Worm (Caenorhabditis elegans) whole organism, late embryonic: Measurements from ENCODE around the gene twk-13.

Experiments used
- C08G9.2 ChIP-seq: sonication (generic microtip); optimal IDR thresholded peaks from 2 replicates; lab custom pipeline; 2016; ENCODE audit warnings: mild to moderate bottlenecking, missing genetic modification characterization, moderate library complexity, missing compliant biosample characterization
- F13H6.1 ChIP-seq: sonication (generic microtip); optimal IDR thresholded peaks from 2 replicates; lab custom pipeline; 2016; ENCODE audit warnings: missing genetic modification characterization, missing compliant biosample characterization
- K02D7.2 ChIP-seq: sonication (generic microtip); optimal IDR thresholded peaks from 2 replicates; lab custom pipeline; 2017; ENCODE audit warnings: mild to moderate bottlenecking, missing genetic modification characterization, missing compliant biosample characterization
- K09A11.1 ChIP-seq: sonication (generic microtip); optimal IDR thresholded peaks from 2 replicates; lab custom pipeline; 2017; ENCODE audit warnings: antibody characterized with exemption, mild to moderate bottlenecking, missing genetic modification characterization, missing compliant biosample characterization; ENCODE audit not compliant: insufficient read depth
- Y22D7AL.16 ChIP-seq: sonication (generic microtip); optimal IDR thresholded peaks from 2 replicates; lab custom pipeline; 2016; ENCODE audit warnings: missing genetic modification characterization, missing compliant biosample characterization
- ahr-1 ChIP-seq: sonication (generic microtip); optimal IDR thresholded peaks from 2 replicates; lab custom pipeline; 2016; ENCODE audit warnings: missing genetic modification characterization, missing compliant biosample characterization
- ceh-19 ChIP-seq: fragments of 200-800 bp; sonication (Bioruptor generic); optimal IDR thresholded peaks from 2 replicates; lab custom pipeline; 2018; ENCODE audit warnings: mild to moderate bottlenecking, missing genetic modification characterization, missing compliant biosample characterization
- ceh-2 ChIP-seq: sonication (generic microtip); optimal IDR thresholded peaks from 2 replicates; lab custom pipeline; 2016; ENCODE audit warnings: missing genotype, missing genetic modification characterization, missing compliant biosample characterization
- ceh-22 ChIP-seq: sonication (generic microtip); optimal IDR thresholded peaks from 2 replicates; lab custom pipeline; 2017; ENCODE audit warnings: missing biosample characterization, missing genetic modification characterization
- ceh-30 ChIP-seq: fragments of 150-350 bp; optimal IDR thresholded peaks from 2 replicates; lab custom pipeline; 2014; ENCODE audit warnings: missing biosample characterization, missing genetic modification characterization
- ceh-48 ChIP-seq: sonication (generic microtip); optimal IDR thresholded peaks from 2 replicates; lab custom pipeline; 2016; ENCODE audit warnings: missing genetic modification characterization, inconsistent platforms, missing compliant biosample characterization
- che-1 ChIP-seq: sonication (generic microtip); optimal IDR thresholded peaks from 2 replicates; lab custom pipeline; 2016; ENCODE audit warnings: mild to moderate bottlenecking, missing genetic modification characterization, missing compliant biosample characterization
- dmd-4 ChIP-seq: sonication (generic microtip); optimal IDR thresholded peaks from 2 replicates; lab custom pipeline; 2016; ENCODE audit warnings: borderline replicate concordance, missing genetic modification characterization, missing compliant biosample characterization
- dve-1 ChIP-seq: sonication (generic microtip); optimal IDR thresholded peaks from 2 replicates; lab custom pipeline; 2017; ENCODE audit warnings: antibody characterized with exemption, mild to moderate bottlenecking, missing genetic modification characterization, missing compliant biosample characterization
- ets-4 ChIP-seq: sonication (generic microtip); optimal IDR thresholded peaks from 2 replicates; lab custom pipeline; 2016; ENCODE audit warnings: missing genetic modification characterization, missing compliant biosample characterization
- eyg-1 ChIP-seq: sonication (generic microtip); optimal IDR thresholded peaks from 2 replicates; lab custom pipeline; 2016; ENCODE audit warnings: missing genotype, missing genetic modification characterization, missing compliant biosample characterization
- fkh-10 ChIP-seq: fragments of 150-350 bp; optimal IDR thresholded peaks from 2 replicates; lab custom pipeline; 2014; ENCODE audit warnings: missing biosample characterization, missing genetic modification reagents, missing genetic modification characterization
- gmeb-2 ChIP-seq: sonication (generic microtip); optimal IDR thresholded peaks from 2 replicates; lab custom pipeline; 2016; ENCODE audit warnings: missing genetic modification characterization, inconsistent platforms, missing compliant biosample characterization
- hlh-13 ChIP-seq: fragments of 200-800 bp; sonication (Bioruptor generic); optimal IDR thresholded peaks from 2 replicates; lab custom pipeline; 2018; ENCODE audit warnings: mild to moderate bottlenecking, missing genetic modification characterization, missing compliant biosample characterization
- hlh-15 ChIP-seq: sonication (generic microtip); optimal IDR thresholded peaks from 2 replicates; lab custom pipeline; 2016; ENCODE audit warnings: missing genetic modification characterization, missing compliant biosample characterization
- hlh-6 ChIP-seq: sonication (generic microtip); optimal IDR thresholded peaks from 2 replicates; lab custom pipeline; 2016; ENCODE audit warnings: missing genotype, missing genetic modification characterization, missing compliant biosample characterization
- hlh-8 ChIP-seq: sonication (generic microtip); optimal IDR thresholded peaks from 2 replicates; lab custom pipeline; 2016; ENCODE audit warnings: missing genotype, missing genetic modification characterization, missing compliant biosample characterization
- lim-6 ChIP-seq: sonication (generic microtip); optimal IDR thresholded peaks from 2 replicates; lab custom pipeline; 2016; ENCODE audit warnings: missing genetic modification characterization, missing compliant biosample characterization
- nhr-11 ChIP-seq: fragments of 150-350 bp; optimal IDR thresholded peaks from 2 replicates; lab custom pipeline; 2014; ENCODE audit warnings: missing biosample characterization, missing genetic modification characterization
- odd-2 ChIP-seq: sonication (generic microtip); optimal IDR thresholded peaks from 2 replicates; lab custom pipeline; 2017; ENCODE audit warnings: antibody characterized with exemption, mild to moderate bottlenecking, missing genetic modification characterization, missing compliant biosample characterization
- pag-3 ChIP-seq: sonication (generic microtip); optimal IDR thresholded peaks from 2 replicates; lab custom pipeline; 2016; ENCODE audit warnings: missing compliant biosample characterization, missing genetic modification characterization, borderline replicate concordance
- pha-4 ChIP-seq: fragments of 150-350 bp; optimal IDR thresholded peaks from 2 replicates; lab custom pipeline; 2018; ENCODE audit warnings: missing biosample characterization, missing genetic modification reagents, missing genetic modification characterization
- pqm-1 ChIP-seq: sonication (generic microtip); optimal IDR thresholded peaks from 2 replicates; lab custom pipeline; 2016; ENCODE audit warnings: missing genetic modification characterization, missing compliant biosample characterization
- pros-1 ChIP-seq: fragments of 150-350 bp; optimal IDR thresholded peaks from 2 replicates; lab custom pipeline; 2014; ENCODE audit warnings: missing biosample characterization, missing genetic modification reagents, missing genetic modification characterization
- ref-2 ChIP-seq: sonication (generic microtip); optimal IDR thresholded peaks from 2 replicates; lab custom pipeline; 2016; ENCODE audit warnings: missing genetic modification characterization, missing compliant biosample characterization
- sox-2 ChIP-seq: fragments of 200-800 bp; sonication (Bioruptor generic); IDR thresholded peaks from 2 replicates; pipeline ENCODE4 v1.3.6; 2022; ENCODE audit warnings: missing genetic modification reagents, missing genetic modification characterization, missing compliant biosample characterization
- tbx-2 ChIP-seq: sonication (generic microtip); optimal IDR thresholded peaks from 2 replicates; lab custom pipeline; 2016; ENCODE audit warnings: missing genetic modification characterization, missing compliant biosample characterization
- unc-3 ChIP-seq, 2 experiments: fragments of 200-800 bp in 1 of 2; sonication (Bioruptor generic) in 1 of 2; sonication (generic microtip) in 1 of 2; conservative IDR thresholded peaks in 1 of 2; optimal IDR thresholded peaks in 1 of 2; 2 replicates each; pipeline versions ENCODE4 v1.3.6 to Lab custom; 2016 to 2022; ENCODE audit warnings: missing compliant biosample characterization in 2 of 2, missing genetic modification characterization in 2 of 2, missing genetic modification reagents in 1 of 2
- unc-42 ChIP-seq: sonication (generic microtip); optimal IDR thresholded peaks from 2 replicates; lab custom pipeline; 2016; ENCODE audit warnings: missing genotype, missing genetic modification characterization, missing compliant biosample characterization
- zip-5 ChIP-seq: sonication (generic microtip); optimal IDR thresholded peaks from 2 replicates; lab custom pipeline; 2016; ENCODE audit warnings: missing genetic modification characterization, missing compliant biosample characterization
- ztf-16 ChIP-seq: sonication (generic microtip); optimal IDR thresholded peaks from 2 replicates; lab custom pipeline; 2017; ENCODE audit warnings: missing genetic modification characterization, missing compliant biosample characterization

The twk-13 gene

DNA sequence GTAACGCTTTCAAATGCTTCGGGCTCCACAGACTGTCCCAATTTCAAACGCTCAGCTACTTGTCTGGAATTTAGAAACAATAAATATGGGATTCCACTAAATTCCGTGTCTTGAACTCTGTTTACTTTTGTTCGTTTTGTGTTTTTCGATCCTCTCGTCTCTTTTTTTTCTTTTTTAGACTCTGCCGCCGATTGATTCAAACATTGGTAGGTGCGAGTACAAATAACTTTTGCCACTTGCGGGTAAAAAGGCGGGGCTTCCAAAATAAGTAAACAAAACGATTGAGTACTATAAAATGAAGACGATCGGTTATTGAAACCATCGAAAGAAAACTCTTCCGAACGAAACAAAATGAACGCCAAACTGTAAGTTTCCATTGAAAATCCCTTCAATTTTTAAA lies 27.3 kb upstream of the twk-13 start, which contains the start of gene fipr-2:
Gene fipr-2 (plus strand): TSS at position 245 of the 400 bp plus-strand sequence.
- no peak for TF ChIP-seq hlh-8 (tag; lab: Kevin White, UChicago)
- TF ChIP-seq ceh-19 (GFP tag; lab: Kevin White, UChicago): no peak
- TF ChIP-seq pqm-1 (tag; lab: Kevin White, UChicago): no peak
- no peak for TF ChIP-seq unc-42 (tag; lab: Kevin White, UChicago)
- no peak for TF ChIP-seq tbx-2 (tag; lab: Kevin White, UChicago)
- TF ChIP-seq ceh-22 (tag; lab: Kevin White, UChicago): no peak
- no peak for TF ChIP-seq eyg-1 (tag; lab: Kevin White, UChicago)
- no peak for TF ChIP-seq che-1 (tag; lab: Kevin White, UChicago)
- TF ChIP-seq hlh-13 (GFP tag; lab: Kevin White, UChicago): no peak
- TF ChIP-seq F13H6.1 (tag; lab: Kevin White, UChicago): no peak
- TF ChIP-seq lim-6: no peak
- TF ChIP-seq dmd-4 (tag; lab: Kevin White, UChicago): no peak
- TF ChIP-seq hlh-15: no peak
- no peak for TF ChIP-seq ceh-2 (tag; lab: Kevin White, UChicago)
- no peak for TF ChIP-seq nhr-11
- no peak for TF ChIP-seq K09A11.1 (tag; lab: Kevin White, UChicago)

DNA sequence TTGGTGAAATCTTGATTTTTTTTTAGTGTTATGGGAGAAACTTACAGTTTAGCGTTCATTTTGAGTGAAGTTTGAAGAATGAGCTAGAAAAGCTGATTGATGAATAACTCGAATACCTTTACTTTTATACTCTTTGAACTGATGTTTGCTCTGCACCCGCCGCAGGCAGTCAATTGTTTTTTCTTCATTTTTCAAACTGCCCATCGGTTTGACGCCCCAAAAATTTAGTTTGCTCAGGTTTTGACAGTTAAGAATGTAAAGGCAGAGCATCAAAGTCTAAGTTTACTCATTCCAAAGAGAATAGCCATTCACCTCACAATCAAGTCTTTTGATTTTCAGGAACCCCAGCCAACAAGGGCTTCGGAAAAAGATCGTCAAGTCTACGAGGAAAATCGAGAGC lies 23.9 kb upstream of the twk-13 start, which contains the start of gene fipr-1:
Gene fipr-1 (minus strand): TSS at position 101 of the 400 bp plus-strand sequence.
- no peak for TF ChIP-seq C08G9.2 (tag; lab: Kevin White, UChicago)
- no peak for TF ChIP-seq ets-4
- TF ChIP-seq ref-2 (tag; lab: Kevin White, UChicago): no peak
- no peak for TF ChIP-seq ahr-1
- no peak for TF ChIP-seq pros-1 (tag; lab: Kevin White, UChicago)
- no peak for TF ChIP-seq pag-3 (tag; lab: Kevin White, UChicago)
- TF ChIP-seq odd-2 (tag; lab: Kevin White, UChicago): no peak
- TF ChIP-seq unc-3 (GFP tag; conservative IDR thresholded peaks at IDR 0.05; lab: Robert Waterston, UW): no peak
- no peak for TF ChIP-seq unc-3 (tag; optimal IDR thresholded peaks at IDR 0.05; lab: Kevin White, UChicago)
- no peak for TF ChIP-seq gmeb-2
- TF ChIP-seq ceh-30 (tag; lab: Kevin White, UChicago): no peak
- TF ChIP-seq ceh-22 (tag; lab: Kevin White, UChicago): no peak
- TF ChIP-seq K02D7.2 (tag; lab: Kevin White, UChicago): no peak

DNA sequence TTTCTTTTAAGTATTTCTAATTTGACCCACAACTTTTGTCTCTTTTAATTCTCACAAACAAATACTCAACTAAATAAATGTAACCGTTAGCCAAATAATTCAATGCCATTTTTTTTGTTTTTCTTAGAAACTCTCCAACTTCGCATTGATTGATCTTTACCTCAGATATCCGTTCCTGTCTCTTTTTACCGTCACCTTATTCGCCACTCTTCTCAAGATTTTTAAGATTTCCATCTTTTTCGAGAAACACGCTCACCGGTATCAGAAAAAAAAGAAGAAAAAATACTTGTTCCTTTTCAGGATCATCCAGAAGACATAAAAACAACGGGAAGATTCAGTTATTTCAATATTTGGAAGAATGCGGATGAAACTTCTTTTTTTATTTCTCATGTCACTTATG lies 20.6 kb upstream of the twk-13 start, which contains the start of gene F23H12.5:
Gene F23H12.5 (plus strand): TSS at position 301 of the 400 bp plus-strand sequence.
- TF ChIP-seq F13H6.1 (tag; lab: Kevin White, UChicago): no peak
- TF ChIP-seq Y22D7AL.16 (tag; lab: Kevin White, UChicago): no peak
- no peak for TF ChIP-seq fkh-10
- no peak for TF ChIP-seq zip-5

DNA sequence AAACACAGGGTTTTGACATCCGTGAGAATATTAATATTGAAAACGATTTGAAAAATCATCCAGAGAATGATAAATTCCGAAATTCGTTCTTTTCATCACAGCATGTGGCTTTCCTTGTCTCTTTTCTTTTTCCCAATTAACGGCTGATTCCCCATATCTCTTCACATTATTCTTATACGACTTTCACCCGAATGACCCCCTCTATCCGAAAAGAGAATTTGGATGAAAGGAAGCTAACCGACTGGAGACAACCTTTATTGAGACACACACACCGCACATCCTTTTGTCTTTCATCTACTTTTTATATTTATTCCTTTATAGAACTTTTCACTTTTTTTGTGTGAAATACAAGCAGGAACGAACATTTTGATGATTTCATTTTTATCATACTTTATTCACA lies 19.8 kb upstream of the twk-13 start:
- TF ChIP-seq zip-5: no peak
- no peak for TF ChIP-seq ceh-48 (tag; lab: Kevin White, UChicago)
- TF ChIP-seq pha-4 (tag; lab: Kevin White, UChicago): no peak
- no peak for TF ChIP-seq sox-2
- TF ChIP-seq dve-1 (tag; lab: Kevin White, UChicago): no peak
- no peak for TF ChIP-seq Y22D7AL.16 (tag; lab: Kevin White, UChicago)
- TF ChIP-seq ceh-22 (tag; lab: Kevin White, UChicago): no peak
- TF ChIP-seq hlh-6 (tag; lab: Kevin White, UChicago): no peak
- TF ChIP-seq ceh-30 (tag; lab: Kevin White, UChicago): no peak
- no peak for TF ChIP-seq ztf-16 (tag; lab: Kevin White, UChicago)
- no peak for TF ChIP-seq fkh-10
